Fruit fly (Drosophila melanogaster) whole organism, embryonic: ENCODE data around the gene Uro.

ENCODE experiments used
- Bgb ChIP-seq: fragments of 200-800 bp; sonication (Bioruptor generic); IDR thresholded peaks from 2 replicates; pipeline ENCODE4 v1.3.6; 2022; ENCODE audit warnings: missing biosample characterization, missing genetic modification characterization; ENCODE audit not compliant: partially characterized antibody
- Blimp-1 ChIP-seq: fragments of 200-800 bp; sonication (Bioruptor generic); optimal IDR thresholded peaks from 3 replicates; lab custom pipeline; 2018; ENCODE audit warnings: missing biosample characterization, missing genetic modification characterization, mild to moderate bottlenecking, moderate library complexity, missing genetic modification reagents
- CG10209 ChIP-seq: fragments of 200-800 bp; sonication (Bioruptor generic); optimal IDR thresholded peaks from 3 replicates; lab custom pipeline; 2017; ENCODE audit warnings: missing biosample characterization, mild to moderate bottlenecking, missing genetic modification characterization, missing genetic modification reagents
- CG10274 ChIP-seq: fragments of 200-800 bp; sonication (Bioruptor generic); optimal IDR thresholded peaks from 3 replicates; lab custom pipeline; 2017; ENCODE audit warnings: missing biosample characterization, mild to moderate bottlenecking, missing genetic modification characterization
- CG13123 ChIP-seq: fragments of 200-800 bp; sonication (Bioruptor generic); optimal IDR thresholded peaks from 2 replicates; lab custom pipeline; 2016; ENCODE audit warnings: missing biosample characterization, missing genetic modification characterization
- CG15011 ChIP-seq: fragments of 200-800 bp; sonication (Bioruptor generic); optimal IDR thresholded peaks from 3 replicates; lab custom pipeline; 2018; ENCODE audit warnings: missing biosample characterization, mild to moderate bottlenecking, missing genetic modification characterization
- CG1602 ChIP-seq: fragments of 200-800 bp; sonication (Bioruptor generic); optimal IDR thresholded peaks from 3 replicates; lab custom pipeline; 2016; ENCODE audit warnings: missing biosample characterization, missing genetic modification characterization
- CG1603 ChIP-seq: fragments of 200-800 bp; sonication (Bioruptor generic); optimal IDR thresholded peaks from 2 replicates; lab custom pipeline; 2019; ENCODE audit warnings: missing biosample characterization, mild to moderate bottlenecking, missing genetic modification characterization, moderate library complexity
- CG16863 ChIP-seq: fragments of 200-800 bp; sonication (Bioruptor generic); optimal IDR thresholded peaks from 3 replicates; lab custom pipeline; 2016; ENCODE audit warnings: missing biosample characterization, missing genetic modification characterization
- CG18011 ChIP-seq: fragments of 200-800 bp; sonication (Bioruptor generic); optimal IDR thresholded peaks from 2 replicates; lab custom pipeline; 2017; ENCODE audit warnings: missing biosample characterization, missing genetic modification characterization, mild to moderate bottlenecking, moderate library complexity, missing genotype
- CG2678 ChIP-seq: fragments of 200-800 bp; sonication (Bioruptor generic); optimal IDR thresholded peaks from 3 replicates; lab custom pipeline; 2019; ENCODE audit warnings: missing biosample characterization, mild to moderate bottlenecking, missing genetic modification characterization, moderate library complexity
- CG2889 ChIP-seq: fragments of 200-800 bp; sonication (Bioruptor generic); IDR thresholded peaks from 3 replicates; pipeline ENCODE4 v1.3.6; 2022; ENCODE audit warnings: missing biosample characterization, missing genetic modification characterization
- CG30431 ChIP-seq: fragments of 200-800 bp; sonication (Bioruptor generic); optimal IDR thresholded peaks from 2 replicates; lab custom pipeline; 2017; ENCODE audit warnings: missing biosample characterization, missing genetic modification characterization
- CG31441 ChIP-seq: fragments of 200-800 bp; sonication (Bioruptor generic); IDR thresholded peaks from 2 replicates; pipeline ENCODE4 v1.3.6; 2022; ENCODE audit warnings: missing biosample characterization, missing genetic modification characterization
- CG3838 ChIP-seq: fragments of 200-800 bp; sonication (Bioruptor generic); optimal IDR thresholded peaks from 3 replicates; lab custom pipeline; 2016; ENCODE audit warnings: missing biosample characterization, missing genetic modification characterization
- CG42726 ChIP-seq: fragments of 200-800 bp; sonication (Bioruptor generic); IDR thresholded peaks from 2 replicates; pipeline ENCODE4 v1.3.6; 2022; ENCODE audit warnings: missing biosample characterization, missing genetic modification characterization; ENCODE audit not compliant: partially characterized antibody
- CG6689 ChIP-seq: fragments of 200-800 bp; sonication (Bioruptor generic); IDR thresholded peaks from 2 replicates; pipeline ENCODE4 v1.3.6; 2022; ENCODE audit warnings: missing biosample characterization, missing genetic modification characterization
- CG9215 ChIP-seq: fragments of 200-800 bp; sonication (Bioruptor generic); IDR thresholded peaks from 2 replicates; pipeline ENCODE4 v1.3.6; 2022; ENCODE audit warnings: missing biosample characterization, missing genetic modification characterization
- CG9817 ChIP-seq: fragments of 200-800 bp; sonication (Bioruptor generic); optimal IDR thresholded peaks from 2 replicates; lab custom pipeline; 2018; ENCODE audit warnings: missing biosample characterization, mild to moderate bottlenecking, missing genetic modification characterization, moderate library complexity
- CTCF ChIP-seq: fragments of 200-800 bp; sonication (Bioruptor generic); optimal IDR thresholded peaks from 2 replicates; lab custom pipeline; 2017; ENCODE audit warnings: missing biosample characterization, mild to moderate bottlenecking, missing genetic modification characterization, moderate library complexity
- Dip3 ChIP-seq: fragments of 200-800 bp; sonication (Bioruptor generic); optimal IDR thresholded peaks from 3 replicates; lab custom pipeline; 2016; ENCODE audit warnings: missing biosample characterization, missing genetic modification characterization
- Dll ChIP-seq: fragments of 200-800 bp; sonication (Bioruptor generic); IDR thresholded peaks from 4 replicates; pipeline ENCODE4 v1.3.6; 2022; ENCODE audit warnings: missing biosample characterization, missing genetic modification characterization; ENCODE audit not compliant: partially characterized antibody
- Dp ChIP-seq: fragments of 200-800 bp; sonication (Bioruptor generic); optimal IDR thresholded peaks from 2 replicates; lab custom pipeline; 2018; ENCODE audit warnings: missing biosample characterization, mild to moderate bottlenecking, missing genetic modification characterization, moderate library complexity
- HLH4C ChIP-seq: fragments of 200-800 bp; sonication (Bioruptor generic); IDR thresholded peaks from 3 replicates; pipeline ENCODE4 v1.3.6; 2022; ENCODE audit warnings: missing biosample characterization, missing genetic modification characterization; ENCODE audit not compliant: partially characterized antibody
- Mes4 ChIP-seq: fragments of 200-800 bp; sonication (Bioruptor generic); optimal IDR thresholded peaks from 2 replicates; lab custom pipeline; 2016; ENCODE audit warnings: missing biosample characterization, missing genetic modification characterization
- Poxn ChIP-seq: fragments of 200-800 bp; sonication (Bioruptor generic); IDR thresholded peaks from 2 replicates; pipeline ENCODE4 v1.3.6; 2022; ENCODE audit warnings: missing biosample characterization, missing genetic modification characterization
- bab2 ChIP-seq: fragments of 200-800 bp; sonication (Bioruptor generic); optimal IDR thresholded peaks from 2 replicates; lab custom pipeline; 2016; ENCODE audit warnings: missing biosample characterization, missing genetic modification characterization
- bowl ChIP-seq: fragments of 200-800 bp; sonication (Bioruptor generic); IDR thresholded peaks from 2 replicates; pipeline ENCODE4 v1.3.6; 2022; ENCODE audit warnings: missing biosample characterization, missing genetic modification characterization
- cad ChIP-seq: fragments of >200 bp; optimal IDR thresholded peaks from 2 replicates; lab custom pipeline; 2017; ENCODE audit warnings: missing biosample characterization, missing genetic modification characterization
- caup ChIP-seq: fragments of 200-800 bp; sonication (Bioruptor generic); optimal IDR thresholded peaks from 3 replicates; lab custom pipeline; 2017; ENCODE audit warnings: missing biosample characterization, mild to moderate bottlenecking, missing genetic modification characterization, moderate library complexity; ENCODE audit not compliant: severe bottlenecking
- dati ChIP-seq: fragments of 200-800 bp; sonication (Bioruptor generic); IDR thresholded peaks from 2 replicates; pipeline ENCODE4 v1.3.6; 2022; ENCODE audit warnings: missing biosample characterization, missing genetic modification characterization
- dpn ChIP-seq, 2 experiments: fragments of 200-800 bp; sonication (Bioruptor generic); optimal IDR thresholded peaks; 3 replicates each; lab custom pipeline; 2016; ENCODE audit warnings: missing biosample characterization in 2 of 2, missing genetic modification characterization in 2 of 2
- her ChIP-seq: fragments of 200-800 bp; sonication (Bioruptor generic); optimal IDR thresholded peaks from 2 replicates; lab custom pipeline; 2016; ENCODE audit warnings: missing biosample characterization, missing genetic modification characterization
- hth ChIP-seq: fragments of >200 bp; optimal IDR thresholded peaks from 2 replicates; lab custom pipeline; 2017; ENCODE audit warnings: inconsistent platforms
- ind ChIP-seq: fragments of 200-800 bp; sonication (Bioruptor generic); optimal IDR thresholded peaks from 3 replicates; lab custom pipeline; 2016; ENCODE audit warnings: missing biosample characterization, missing genetic modification characterization
- jumu ChIP-seq: fragments of 200-800 bp; sonication (Bioruptor generic); optimal IDR thresholded peaks from 3 replicates; lab custom pipeline; 2016; ENCODE audit warnings: missing biosample characterization, missing genetic modification characterization
- lilli ChIP-seq: fragments of 200-800 bp; sonication (Bioruptor generic); optimal IDR thresholded peaks from 3 replicates; lab custom pipeline; 2016; ENCODE audit warnings: missing biosample characterization, missing genetic modification characterization
- nau ChIP-seq: fragments of 200-800 bp; sonication (Bioruptor generic); optimal IDR thresholded peaks from 3 replicates; lab custom pipeline; 2017; ENCODE audit warnings: missing biosample characterization, mild to moderate bottlenecking, missing genetic modification characterization, missing genetic modification reagents
- phol ChIP-seq: fragments of 200-800 bp; sonication (Bioruptor generic); optimal IDR thresholded peaks from 3 replicates; lab custom pipeline; 2018; ENCODE audit warnings: missing biosample characterization, mild to moderate bottlenecking, missing genetic modification characterization, moderate library complexity
- pita ChIP-seq: fragments of 200-800 bp; sonication (Bioruptor generic); optimal IDR thresholded peaks from 2 replicates; lab custom pipeline; 2017; ENCODE audit warnings: missing biosample characterization, mild to moderate bottlenecking, missing genetic modification characterization
- pros ChIP-seq: fragments of 200-800 bp; sonication (Bioruptor generic); optimal IDR thresholded peaks from 3 replicates; lab custom pipeline; 2019; ENCODE audit warnings: missing biosample characterization, mild to moderate bottlenecking, missing genetic modification characterization, moderate library complexity
- sd ChIP-seq: fragments of 200-800 bp; sonication (Bioruptor generic); optimal IDR thresholded peaks from 3 replicates; lab custom pipeline; 2018; ENCODE audit warnings: missing biosample characterization, mild to moderate bottlenecking, missing genetic modification characterization, moderate library complexity
- seq ChIP-seq: fragments of 200-800 bp; sonication (Bioruptor generic); IDR thresholded peaks from 2 replicates; pipeline ENCODE4 v1.3.6; 2022; ENCODE audit warnings: missing biosample characterization, missing genetic modification characterization
- sna ChIP-seq: fragments of 200-800 bp; sonication (Bioruptor generic); IDR thresholded peaks from 2 replicates; pipeline ENCODE4 v1.3.6; 2022; ENCODE audit warnings: missing biosample characterization, missing genetic modification characterization; ENCODE audit not compliant: partially characterized antibody
- so ChIP-seq: fragments of 200-800 bp; sonication (Bioruptor generic); IDR thresholded peaks from 3 replicates; pipeline ENCODE4 v1.3.6; 2022; ENCODE audit warnings: missing biosample characterization, missing genetic modification characterization
- sug ChIP-seq: fragments of 200-800 bp; optimal IDR thresholded peaks from 2 replicates; lab custom pipeline; 2019; ENCODE audit warnings: missing biosample characterization, mild to moderate bottlenecking, missing genetic modification characterization, moderate library complexity
- trh ChIP-seq: fragments of 200-800 bp; sonication (Bioruptor generic); optimal IDR thresholded peaks from 2 replicates; lab custom pipeline; 2016; ENCODE audit warnings: missing biosample characterization, missing genetic modification characterization
- ttk ChIP-seq: fragments of 200-800 bp; sonication (Bioruptor generic); IDR thresholded peaks from 2 replicates; pipeline ENCODE4 v2.1.2; 2022; ENCODE audit warnings: missing biosample characterization, missing genetic modification characterization
- usp ChIP-seq: fragments of >200 bp; optimal IDR thresholded peaks from 2 replicates; lab custom pipeline; 2017; ENCODE audit warnings: missing biosample characterization, missing genetic modification characterization
- vvl ChIP-seq: fragments of 200-800 bp; sonication (Bioruptor generic); IDR thresholded peaks from 2 replicates; pipeline ENCODE4 v1.3.6; 2022; ENCODE audit warnings: missing biosample characterization, missing genetic modification characterization
- wdn ChIP-seq: fragments of 200-800 bp; sonication (Bioruptor generic); IDR thresholded peaks from 2 replicates; pipeline ENCODE4 v1.3.6; 2022; ENCODE audit warnings: missing biosample characterization, missing genetic modification characterization
- zen ChIP-seq: fragments of 200-800 bp; sonication (Bioruptor generic); optimal IDR thresholded peaks from 3 replicates; lab custom pipeline; 2018; ENCODE audit warnings: missing biosample characterization, mild to moderate bottlenecking, missing genetic modification characterization, moderate library complexity

The Uro gene

DNA sequence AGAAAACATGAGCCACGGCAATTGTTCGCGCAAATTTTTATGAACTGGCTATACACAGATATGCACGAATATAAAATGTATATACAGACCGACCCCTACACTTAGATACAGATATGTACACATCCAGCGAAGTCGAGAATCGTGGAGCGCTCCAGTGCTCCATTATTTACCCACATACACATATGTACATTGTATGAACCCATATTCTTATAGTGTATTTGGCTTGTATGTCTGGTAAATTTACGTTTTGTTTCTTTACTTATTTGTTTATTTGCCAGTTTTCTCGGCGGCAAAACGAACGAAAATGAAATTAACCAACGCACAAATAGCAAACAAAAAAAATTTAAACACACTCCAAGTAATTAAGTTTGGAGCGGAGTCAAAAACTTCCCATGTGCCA, 33.5 kb downstream of the Uro start (continued):
- TF ChIP-seq Bgb (GFP tag; lab: Robert Waterston, UW) (no peak), so (no peak), zen (no peak), Mes4 (no peak), CG1603 (tag; lab: Kevin White, UChicago) (peak; percentile 35), Blimp-1 (GFP tag; lab: Kevin White, UChicago) (peak; percentile 74), trh (GFP tag; lab: Kevin White, UChicago) (no peak), CG2889 (GFP tag; lab: Robert Waterston, UW) (no peak), dati (GFP tag; lab: Robert Waterston, UW) (no peak), CG3838 (no peak), sd (peak; percentile 37), bab2 (GFP tag; lab: Kevin White, UChicago) (peak; percentile 35), lilli (GFP tag; lab: Kevin White, UChicago) (no peak), Dll (GFP tag; lab: Robert Waterston, UW) (no peak), CTCF (GFP tag; lab: Kevin White, UChicago) (no peak), CG15011 (peak; percentile 48), cad (no peak), pita (GFP tag; lab: Kevin White, UChicago) (no peak), wdn (GFP tag; lab: Robert Waterston, UW) (peak; percentile 37; the same call in 1 of the 2 replicates), CG1602 (no peak), ttk (GFP tag; lab: Robert Waterston, UW) (no peak), CG2678 (tag; lab: Kevin White, UChicago) (peak; percentile 80), dpn (GFP tag; optimal IDR thresholded peaks at IDR 0.05; lab: Kevin White, UChicago) (peak in 1 of 2 experiments; percentile 51), Dip3 (peak; percentile 38), CG30431 (GFP tag; lab: Kevin White, UChicago) (no peak), CG31441 (no peak), CG10209 (peak; percentile 37), CG18011 (GFP tag; lab: Kevin White, UChicago) (no peak), sna (GFP tag; lab: Robert Waterston, UW) (no peak), pros (GFP tag; lab: Kevin White, UChicago) (no peak), CG13123 (GFP tag; lab: Kevin White, UChicago) (peak; percentile 24), hth (lab: Kevin White, UChicago) (no peak), caup (GFP tag; lab: Kevin White, UChicago) (peak; percentile 52), CG42726 (GFP tag; lab: Robert Waterston, UW) (no peak), CG9215 (GFP tag; lab: Robert Waterston, UW) (peak; percentile 28; the same call in 1 of the 2 replicates), Dp (GFP tag; lab: Kevin White, UChicago) (no peak), her (GFP tag; lab: Kevin White, UChicago) (peak; percentile 11), Poxn (GFP tag; lab: Robert Waterston, UW) (no peak), CG9817 (tag; lab: Kevin White, UChicago) (no peak), seq (GFP tag; lab: Robert Waterston, UW) (peak; percentile 56; the same call in 1 of the 2 replicates), nau (peak; percentile 68), CG6689 (GFP tag; lab: Robert Waterston, UW) (no peak; the same call in 1 of the 2 replicates), bowl (GFP tag; lab: Robert Waterston, UW) (no peak), HLH4C (GFP tag; lab: Robert Waterston, UW) (no peak), CG10274 (GFP tag; lab: Kevin White, UChicago) (peak; percentile 14), vvl (GFP tag; lab: Robert Waterston, UW) (peak; percentile 49; the same call in 1 of the 2 replicates), CG16863 (GFP tag; lab: Kevin White, UChicago) (no peak), jumu (GFP tag; lab: Kevin White, UChicago) (no peak), sug (peak; percentile 70), ind (GFP tag; lab: Kevin White, UChicago) (no peak), usp (GFP tag; lab: Kevin White, UChicago) (no peak), phol (tag; lab: Kevin White, UChicago) (no peak)
